Fruit fly (Drosophila melanogaster): Measurements from ENCODE around the gene Zip99C.
A peak's percentile ranks its signal among the peaks of the same experiment; 100 is the strongest.

Zip99C gene

DNA sequence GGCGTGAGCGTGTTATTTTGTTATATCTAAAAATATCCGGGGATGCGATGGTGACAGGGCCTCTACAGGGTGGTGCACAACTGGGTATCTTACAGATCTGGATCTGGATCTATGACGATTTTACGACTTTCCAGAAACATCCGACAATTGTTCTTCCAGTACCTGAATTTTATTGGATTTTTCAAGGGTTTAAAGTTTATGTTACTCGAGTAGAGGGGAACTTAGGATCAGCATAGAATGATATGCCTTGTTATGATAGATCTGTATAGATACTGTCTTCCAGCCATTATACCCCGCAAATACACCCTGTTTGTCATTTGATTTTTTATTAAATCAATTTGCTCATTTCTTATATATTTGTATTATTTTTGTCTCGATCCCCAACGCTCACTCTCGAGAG, 25.7 kb upstream of the Zip99C start (continued):
- peak; percentile 66 for TF ChIP-seq sug (tag; optimal IDR thresholded peaks at IDR 0.05)
- TF ChIP-seq D (optimal IDR thresholded peaks at IDR 0.05) = no peak
- TF ChIP-seq D (GFP tag; optimal IDR thresholded peaks at IDR 0.05) = peak; percentile 11
- TF ChIP-seq GATAe (GFP tag; conservative IDR thresholded peaks at IDR 0.05) = no peak
- TF ChIP-seq Asciz (GFP tag; optimal IDR thresholded peaks at IDR 0.05) = peak; percentile 49
- 0 out of 3 replicates have a peak, but pooled peaks have one; percentile 60 for TF ChIP-seq CG11456 (GFP tag; IDR thresholded peaks at IDR 0.05)
- peak in 1 of 2 experiments; percentile 57 for TF ChIP-seq eve (GFP tag; optimal IDR thresholded peaks at IDR 0.05)
- no peak for TF ChIP-seq trh (GFP tag; optimal IDR thresholded peaks at IDR 0.05)
- no peak for TF ChIP-seq sd (tag; optimal IDR thresholded peaks at IDR 0.05)
- TF ChIP-seq CG10565 (GFP tag; optimal IDR thresholded peaks at IDR 0.05) = no peak
- peak; percentile 48 for TF ChIP-seq salm (tag; optimal IDR thresholded peaks at IDR 0.05)
- TF ChIP-seq CG2199 (GFP tag; IDR thresholded peaks at IDR 0.05) = no peak; the same call in 2 of the 3 replicates
- peak; percentile 80 for TF ChIP-seq Ets65A (GFP tag)
- peak; percentile 43 for TF ChIP-seq klu (GFP tag; IDR thresholded peaks at IDR 0.05)
- TF ChIP-seq CG11093 (GFP tag; IDR thresholded peaks at IDR 0.05) = peak; percentile 35; the same call in 1 of the 3 replicates
- peak; percentile 55 for TF ChIP-seq CG13624 (GFP tag; optimal IDR thresholded peaks at IDR 0.05)
- peak; percentile 71 for TF ChIP-seq Dbx (GFP tag; IDR thresholded peaks at IDR 0.05)
- TF ChIP-seq CG6175 (GFP tag; IDR thresholded peaks at IDR 0.05) = 0 out of 3 replicates have a peak, but pooled peaks have one; percentile 24
- no peak for TF ChIP-seq cad (GFP tag; optimal IDR thresholded peaks at IDR 0.05)
- TF ChIP-seq MBD-R2 (GFP tag; IDR thresholded peaks at IDR 0.05) = peak; percentile 27; the same call in 1 of the 2 replicates
- peak; percentile 18 for TF ChIP-seq CG9609 (GFP tag; optimal IDR thresholded peaks at IDR 0.05)
- TF ChIP-seq yki (optimal IDR thresholded peaks at IDR 0.05) = no peak
- TF ChIP-seq Drgx (GFP tag; IDR thresholded peaks at IDR 0.05) = peak; percentile 84
- TF ChIP-seq CG3995 (GFP tag; optimal IDR thresholded peaks at IDR 0.05) = peak; percentile 16
- no peak for TF ChIP-seq grn (GFP tag; optimal IDR thresholded peaks at IDR 0.05)
- peak; percentile 57 for TF ChIP-seq CG17385 (GFP tag; optimal IDR thresholded peaks at IDR 0.05)
- peak; percentile 10 for TF ChIP-seq CG13775 (GFP tag; optimal IDR thresholded peaks at IDR 0.05)
- TF ChIP-seq CG4404 (GFP tag; IDR thresholded peaks at IDR 0.05) = peak; percentile 32; the same call in 1 of the 2 replicates
- TF ChIP-seq cas (GFP tag; IDR thresholded peaks at IDR 0.05) = no peak
- TF ChIP-seq CG7372 (GFP tag; IDR thresholded peaks at IDR 0.05) = peak; percentile 52; the same call in 1 of the 2 replicates
- TF ChIP-seq tap (tag; optimal IDR thresholded peaks at IDR 0.05) = peak; percentile 61
- TF ChIP-seq CG1529 (GFP tag; optimal IDR thresholded peaks at IDR 0.05) = peak; percentile 23
- TF ChIP-seq CG14710 (tag; optimal IDR thresholded peaks at IDR 0.05) = no peak
- no peak for TF ChIP-seq CG1024 (GFP tag; IDR thresholded peaks at IDR 0.05)
- peak; percentile 27 for TF ChIP-seq Camta (GFP tag; optimal IDR thresholded peaks at IDR 0.05)
- no peak for TF ChIP-seq Doc3 (GFP tag; IDR thresholded peaks at IDR 0.05; ENCODE audit: partially characterized antibody)
- peak; percentile 68 for TF ChIP-seq CG8924 (tag; optimal IDR thresholded peaks at IDR 0.05)
- TF ChIP-seq tin (GFP tag; optimal IDR thresholded peaks at IDR 0.05) = peak; percentile 11
- TF ChIP-seq Dip3 (GFP tag; optimal IDR thresholded peaks at IDR 0.05) = peak; percentile 38
- peak; percentile 65 for TF ChIP-seq CG2120 (GFP tag; optimal IDR thresholded peaks at IDR 0.05)
- TF ChIP-seq CG14965 (GFP tag; optimal IDR thresholded peaks at IDR 0.05; ENCODE audit: borderline replicate concordance) = no peak
- peak; percentile 18 for TF ChIP-seq CG31388 (GFP tag; optimal IDR thresholded peaks at IDR 0.05)
- TF ChIP-seq Awh (GFP tag; IDR thresholded peaks at IDR 0.05) = 0 out of 2 replicates have a peak, but pooled peaks have one; percentile 33
- TF ChIP-seq H2.0 (GFP tag; IDR thresholded peaks at IDR 0.05) = 0 out of 2 replicates have a peak, but pooled peaks have one; percentile 5
- no peak for TF ChIP-seq repo (GFP tag; optimal IDR thresholded peaks at IDR 0.05)
- TF ChIP-seq wek (GFP tag; optimal IDR thresholded peaks at IDR 0.05) = peak; percentile 27
- TF ChIP-seq CG10366 (GFP tag; IDR thresholded peaks at IDR 0.05) = peak; percentile 60
- TF ChIP-seq Trl (optimal IDR thresholded peaks at IDR 0.05) = no peak
- peak; percentile 28 for TF ChIP-seq Trl (GFP tag; optimal IDR thresholded peaks at IDR 0.05)
- no peak for TF ChIP-seq Sin3A (optimal IDR thresholded peaks at IDR 0.05)
- TF ChIP-seq ems (GFP tag; optimal IDR thresholded peaks at IDR 0.05) = peak; percentile 26
- no peak for TF ChIP-seq CG30020 (tag; optimal IDR thresholded peaks at IDR 0.05)
- TF ChIP-seq CG9727 (GFP tag; optimal IDR thresholded peaks at IDR 0.05) = peak; percentile 34

All from whole organism, embryonic.